Worm (Caenorhabditis elegans) whole organism, L4/young adult: ENCODE results near the gene Y64G10A.1.

Source experiments
- W03F9.2 ChIP-seq: fragments of 150-350 bp; optimal IDR thresholded peaks from 2 replicates; lab custom pipeline; 2014; ENCODE audit warnings: missing biosample characterization, missing genetic modification characterization
- him-1 ChIP-seq: sonication (generic microtip); optimal IDR thresholded peaks from 2 replicates; lab custom pipeline; 2016; ENCODE audit warnings: missing genotype, missing genetic modification reagents, missing genetic modification characterization, missing compliant biosample characterization

ce11 chrIV:14186264-14186663 lies 52.6 kb downstream of the Y64G10A.1 start:
- TF ChIP-seq him-1 (tag; lab: Kevin White, UChicago) = no peak
- TF ChIP-seq W03F9.2 (tag; lab: Kevin White, UChicago) = no peak
